Fruit fly (Drosophila melanogaster) whole organism, adult: ENCODE data around the gene Rbfox1.

Experiments used
- CG11617 ChIP-seq: fragments of 200-800 bp; sonication (Bioruptor generic); optimal IDR thresholded peaks from 2 replicates; lab custom pipeline; 2017; ENCODE audit warnings: mild to moderate bottlenecking, missing biosample characterization, missing genetic modification reagents, missing genetic modification characterization
- CG12768 ChIP-seq: fragments of 200-800 bp; sonication (Bioruptor generic); optimal IDR thresholded peaks from 2 replicates; lab custom pipeline; 2017; ENCODE audit warnings: missing biosample characterization, missing genetic modification characterization, mild to moderate bottlenecking, moderate library complexity, missing genetic modification reagents
- CG1620 ChIP-seq: fragments of 200-800 bp; sonication (Bioruptor generic); optimal IDR thresholded peaks from 2 replicates; lab custom pipeline; 2016; ENCODE audit warnings: missing biosample characterization, missing genetic modification characterization
- CG33017 ChIP-seq: fragments of 200-800 bp; sonication (Bioruptor generic); optimal IDR thresholded peaks from 2 replicates; lab custom pipeline; 2018; ENCODE audit warnings: missing biosample characterization, mild to moderate bottlenecking, missing genetic modification characterization, moderate library complexity
- CG5204 ChIP-seq: fragments of 200-800 bp; sonication (Bioruptor generic); optimal IDR thresholded peaks from 2 replicates; lab custom pipeline; 2016; ENCODE audit warnings: missing biosample characterization, missing genetic modification characterization
- CG7045 ChIP-seq: fragments of 200-800 bp; sonication (Bioruptor generic); optimal IDR thresholded peaks from 2 replicates; lab custom pipeline; 2017; ENCODE audit warnings: missing biosample characterization, mild to moderate bottlenecking, missing genetic modification characterization
- CG7101 ChIP-seq: fragments of 200-800 bp; sonication (Bioruptor generic); optimal IDR thresholded peaks from 2 replicates; lab custom pipeline; 2018; ENCODE audit warnings: missing biosample characterization, mild to moderate bottlenecking, missing genetic modification characterization, moderate library complexity
- Clk ChIP-seq: fragments of 200-800 bp; sonication (Bioruptor generic); optimal IDR thresholded peaks from 2 replicates; lab custom pipeline; 2017; ENCODE audit warnings: missing biosample characterization, missing genetic modification characterization
- Crg-1 ChIP-seq: fragments of 200-800 bp; sonication (Bioruptor generic); optimal IDR thresholded peaks from 2 replicates; lab custom pipeline; 2016; ENCODE audit warnings: missing biosample characterization, missing genetic modification characterization
- Hr96 ChIP-seq: fragments of 200-800 bp; sonication (Bioruptor generic); optimal IDR thresholded peaks from 2 replicates; lab custom pipeline; 2016; ENCODE audit warnings: missing biosample characterization, missing genetic modification characterization
- Mnt ChIP-seq: fragments of 200-800 bp; sonication (Bioruptor generic); optimal IDR thresholded peaks from 2 replicates; lab custom pipeline; 2016; ENCODE audit warnings: missing biosample characterization, mild to moderate bottlenecking, missing genetic modification characterization
- bab1 ChIP-seq: fragments of 200-800 bp; sonication (Bioruptor generic); optimal IDR thresholded peaks from 3 replicates; lab custom pipeline; 2019; ENCODE audit warnings: missing biosample characterization, mild to moderate bottlenecking, missing genetic modification characterization, moderate library complexity
- cic ChIP-seq: fragments of 200-800 bp; sonication (Bioruptor generic); optimal IDR thresholded peaks from 2 replicates; lab custom pipeline; 2017; ENCODE audit warnings: missing biosample characterization, mild to moderate bottlenecking, missing genetic modification characterization, moderate library complexity
- cnc ChIP-seq, 2 experiments: fragments of >200 bp; optimal IDR thresholded peaks; 2 replicates each; lab custom pipeline; 2017
- kay ChIP-seq: fragments of 200-800 bp; sonication (Bioruptor generic); peaks from one replicate; lab custom pipeline; 2016; ENCODE audit warnings: missing biosample characterization, missing genetic modification characterization, borderline replicate concordance
- ovo ChIP-seq: fragments of 200-800 bp; sonication (Bioruptor generic); optimal IDR thresholded peaks from 2 replicates; lab custom pipeline; 2016; ENCODE audit warnings: missing biosample characterization, missing genetic modification characterization
- pad ChIP-seq: fragments of 200-800 bp; sonication (Bioruptor generic); optimal IDR thresholded peaks from 3 replicates; lab custom pipeline; 2017; ENCODE audit warnings: missing biosample characterization, missing genetic modification characterization, mild to moderate bottlenecking, moderate library complexity, missing genetic modification reagents
- tj ChIP-seq: fragments of 200-800 bp; sonication (Bioruptor generic); optimal IDR thresholded peaks from 3 replicates; lab custom pipeline; 2017; ENCODE audit warnings: missing biosample characterization, mild to moderate bottlenecking, missing genetic modification characterization, moderate library complexity
- toe ChIP-seq: fragments of 200-800 bp; sonication (Bioruptor generic); optimal IDR thresholded peaks from 2 replicates; lab custom pipeline; 2016; ENCODE audit warnings: missing biosample characterization, missing genetic modification characterization

The Rbfox1 gene

DNA sequence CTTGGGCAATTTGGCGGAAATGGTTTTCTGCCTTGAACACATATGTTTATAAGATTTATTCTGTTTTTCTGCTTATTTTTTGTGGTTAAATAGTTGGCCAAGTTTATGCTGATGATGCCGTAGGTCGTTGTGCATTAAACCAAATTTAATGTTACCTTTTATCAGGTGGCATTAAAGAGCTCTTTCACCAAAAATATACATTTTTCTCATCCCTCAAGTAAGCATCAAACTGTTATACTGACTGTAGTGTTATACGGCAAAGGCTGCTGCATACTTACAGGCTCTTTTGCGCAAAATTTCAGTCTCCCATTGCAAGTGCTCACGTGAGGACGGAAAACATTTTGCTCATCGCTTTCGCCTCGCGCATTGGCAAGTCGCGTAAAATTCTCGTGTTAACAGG is at the start of gene Rbfox1:
Rbfox1 (plus strand) TSS at position 301 of the 400 bp plus-strand sequence.
- TF ChIP-seq ovo (GFP tag; lab: Kevin White, UChicago) (no peak), cic (no peak), toe (GFP tag; lab: Kevin White, UChicago) (no peak), bab1 (GFP tag; lab: Kevin White, UChicago) (no peak), CG11617 (GFP tag; lab: Kevin White, UChicago) (no peak), CG12768 (GFP tag; lab: Kevin White, UChicago) (no peak), Hr96 (GFP tag; lab: Kevin White, UChicago) (no peak), Mnt (GFP tag; lab: Kevin White, UChicago) (no peak), Clk (no peak), CG1620 (GFP tag; lab: Kevin White, UChicago) (no peak), pad (GFP tag; lab: Kevin White, UChicago) (no peak), CG5204 (GFP tag; lab: Kevin White, UChicago) (no peak), kay (GFP tag; lab: Kevin White, UChicago) (no peak), CG33017 (tag; lab: Kevin White, UChicago) (no peak), Crg-1 (no peak), cnc (optimal IDR thresholded peaks at IDR 0.05; lab: Kevin White, UChicago) (no peak)

dm6 chr3L:10431883-10432282 is 49.3 kb upstream of the Rbfox1 start, which contains the start of gene Ir67b:
Gene Ir67b, minus strand, starts transcription at chr3L:10431983.
- TF ChIP-seq CG12768 (GFP tag; lab: Kevin White, UChicago), result no peak
- TF ChIP-seq cnc (optimal IDR thresholded peaks at IDR 0.05; lab: Kevin White, UChicago), result no peak
- no peak for TF ChIP-seq CG5204 (GFP tag; lab: Kevin White, UChicago)
- no peak for TF ChIP-seq kay (GFP tag; lab: Kevin White, UChicago)
- TF ChIP-seq cic, result no peak
- TF ChIP-seq Clk, result no peak
- no peak for TF ChIP-seq ovo (GFP tag; lab: Kevin White, UChicago)
- no peak for TF ChIP-seq Crg-1
- no peak for TF ChIP-seq toe (GFP tag; lab: Kevin White, UChicago)
- TF ChIP-seq CG7101 (tag; lab: Kevin White, UChicago), result no peak

DNA sequence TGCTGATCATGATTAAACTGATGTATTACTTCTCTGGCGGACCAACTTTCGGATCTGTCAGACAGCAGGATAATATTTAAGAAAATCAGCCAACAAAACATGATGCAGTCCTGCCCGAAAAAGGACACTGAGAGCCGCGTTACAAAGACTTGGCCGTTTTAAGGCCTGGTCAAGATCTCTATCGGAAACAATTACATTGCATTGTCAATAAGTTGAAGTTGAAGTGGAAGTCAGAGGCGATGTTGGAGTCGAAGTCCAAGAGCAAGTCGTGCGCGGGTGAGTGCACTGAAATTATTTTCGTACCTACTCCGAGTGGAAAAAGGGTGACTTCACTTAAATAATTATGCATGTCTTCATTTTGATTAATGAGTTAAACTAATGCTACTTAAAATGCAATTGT is 47.2 kb upstream of the Rbfox1 start, which contains the start of gene Ir67c:
Ir67c (minus strand) TSS at position 101 of the 400 bp plus-strand sequence.
- TF ChIP-seq toe (GFP tag; lab: Kevin White, UChicago), result no peak
- TF ChIP-seq pad (GFP tag; lab: Kevin White, UChicago), result no peak
- no peak for TF ChIP-seq cic
- no peak for TF ChIP-seq Crg-1
- TF ChIP-seq cnc (optimal IDR thresholded peaks at IDR 0.05; lab: Kevin White, UChicago), result no peak
- no peak for TF ChIP-seq CG33017 (tag; lab: Kevin White, UChicago)
- no peak for TF ChIP-seq Mnt (GFP tag; lab: Kevin White, UChicago)
- TF ChIP-seq kay (GFP tag; lab: Kevin White, UChicago), result no peak
- TF ChIP-seq ovo (GFP tag; lab: Kevin White, UChicago), result no peak
- no peak for TF ChIP-seq CG11617 (GFP tag; lab: Kevin White, UChicago)

- TF ChIP-seq Clk (no peak), bab1 (GFP tag; lab: Kevin White, UChicago) (no peak), Hr96 (GFP tag; lab: Kevin White, UChicago) (no peak), CG33017 (tag; lab: Kevin White, UChicago) (no peak), CG1620 (GFP tag; lab: Kevin White, UChicago) (no peak), CG11617 (GFP tag; lab: Kevin White, UChicago) (no peak), CG7045 (GFP tag; lab: Kevin White, UChicago) (no peak), CG7101 (tag; lab: Kevin White, UChicago) (no peak), cic (no peak), Crg-1 (no peak), pad (GFP tag; lab: Kevin White, UChicago) (no peak), tj (no peak), Mnt (GFP tag; lab: Kevin White, UChicago) (no peak), kay (GFP tag; lab: Kevin White, UChicago) (no peak)
Measured at dm6 chr3L:10439873-10440272, 41.3 kb upstream of the Rbfox1 start.

- TF ChIP-seq kay (GFP tag; lab: Kevin White, UChicago), result no peak
- TF ChIP-seq CG12768 (GFP tag; lab: Kevin White, UChicago), result no peak
- TF ChIP-seq Mnt (GFP tag; lab: Kevin White, UChicago), result no peak
- no peak for TF ChIP-seq ovo (GFP tag; lab: Kevin White, UChicago)
- no peak for TF ChIP-seq CG11617 (GFP tag; lab: Kevin White, UChicago)
- TF ChIP-seq Hr96 (GFP tag; lab: Kevin White, UChicago), result no peak
- no peak for TF ChIP-seq bab1 (GFP tag; lab: Kevin White, UChicago)
- no peak for TF ChIP-seq CG1620 (GFP tag; lab: Kevin White, UChicago)
- TF ChIP-seq tj, result no peak
- TF ChIP-seq Clk, result no peak
Measured at dm6 chr3L:10440488-10440887, 40.7 kb upstream of the Rbfox1 start.

dm6 chr3L:10442486-10442885 is 38.7 kb upstream of the Rbfox1 start:
- no peak for TF ChIP-seq cnc (optimal IDR thresholded peaks at IDR 0.05; lab: Kevin White, UChicago)
- TF ChIP-seq ovo (GFP tag; lab: Kevin White, UChicago), result no peak
- no peak for TF ChIP-seq Crg-1
- TF ChIP-seq Hr96 (GFP tag; lab: Kevin White, UChicago), result no peak
- TF ChIP-seq kay (GFP tag; lab: Kevin White, UChicago), result no peak
- TF ChIP-seq Clk, result no peak
- TF ChIP-seq CG1620 (GFP tag; lab: Kevin White, UChicago), result no peak
- no peak for TF ChIP-seq CG7045 (GFP tag; lab: Kevin White, UChicago)
- no peak for TF ChIP-seq tj
- no peak for TF ChIP-seq toe (GFP tag; lab: Kevin White, UChicago)
- TF ChIP-seq pad (GFP tag; lab: Kevin White, UChicago), result no peak
- TF ChIP-seq CG5204 (GFP tag; lab: Kevin White, UChicago), result no peak
